Fruit fly (Drosophila melanogaster) whole organism, embryonic: ENCODE results near the gene RpL23A.

Source experiments
- Blimp-1 ChIP-seq: fragments of 200-800 bp; sonication (Bioruptor generic); optimal IDR thresholded peaks from 3 replicates; lab custom pipeline; 2018; ENCODE audit warnings: missing biosample characterization, missing genetic modification characterization, mild to moderate bottlenecking, moderate library complexity, missing genetic modification reagents
- CG10366 ChIP-seq: fragments of 200-800 bp; sonication (Bioruptor generic); IDR thresholded peaks from 2 replicates; pipeline ENCODE4 v1.3.6; 2022; ENCODE audit warnings: missing biosample characterization, missing genetic modification characterization
- CG12104 ChIP-seq: fragments of 200-800 bp; sonication (Bioruptor generic); optimal IDR thresholded peaks from 3 replicates; lab custom pipeline; 2016; ENCODE audit warnings: missing biosample characterization, missing genetic modification characterization
- CG13424 ChIP-seq: fragments of 200-800 bp; sonication (Bioruptor generic); optimal IDR thresholded peaks from 2 replicates; lab custom pipeline; 2019; ENCODE audit warnings: missing biosample characterization, mild to moderate bottlenecking, missing genetic modification characterization, moderate library complexity
- CG15479 ChIP-seq: fragments of 200-800 bp; sonication (Bioruptor generic); optimal IDR thresholded peaks from 3 replicates; lab custom pipeline; 2019; ENCODE audit warnings: missing biosample characterization, mild to moderate bottlenecking, missing genetic modification characterization, moderate library complexity
- CG16779 ChIP-seq: fragments of 200-800 bp; sonication (Bioruptor generic); IDR thresholded peaks from 2 replicates; pipeline ENCODE4 v1.3.6; 2022; ENCODE audit warnings: missing biosample characterization, missing genetic modification characterization
- CG17568 ChIP-seq: fragments of 200-800 bp; sonication (Bioruptor generic); optimal IDR thresholded peaks from 2 replicates; lab custom pipeline; 2018; ENCODE audit warnings: missing biosample characterization, mild to moderate bottlenecking, missing genetic modification characterization, moderate library complexity
- CG18476 ChIP-seq: fragments of 200-800 bp; sonication (Bioruptor generic); optimal IDR thresholded peaks from 2 replicates; lab custom pipeline; 2016; ENCODE audit warnings: missing biosample characterization, mild to moderate bottlenecking, missing genetic modification characterization
- CG2678 ChIP-seq: fragments of 200-800 bp; sonication (Bioruptor generic); optimal IDR thresholded peaks from 3 replicates; lab custom pipeline; 2019; ENCODE audit warnings: missing biosample characterization, mild to moderate bottlenecking, missing genetic modification characterization, moderate library complexity
- CG3065 ChIP-seq: fragments of 200-800 bp; sonication (Bioruptor generic); optimal IDR thresholded peaks from 2 replicates; lab custom pipeline; 2016; ENCODE audit warnings: missing biosample characterization, missing genetic modification characterization
- CG32767 ChIP-seq: fragments of 200-800 bp; sonication (Bioruptor generic); IDR thresholded peaks from 2 replicates; pipeline ENCODE4 v1.3.6; 2022; ENCODE audit warnings: missing biosample characterization, missing genetic modification characterization
- CG34376 ChIP-seq: fragments of 200-800 bp; sonication (Bioruptor generic); optimal IDR thresholded peaks from 2 replicates; lab custom pipeline; 2018; ENCODE audit warnings: missing biosample characterization, mild to moderate bottlenecking, missing genetic modification characterization
- CG3847 ChIP-seq: fragments of 200-800 bp; sonication (Bioruptor generic); IDR thresholded peaks from 2 replicates; pipeline ENCODE4 v1.3.6; 2022; ENCODE audit warnings: missing biosample characterization, missing genetic modification characterization
- CG5245 ChIP-seq: fragments of 200-800 bp; sonication (Bioruptor generic); optimal IDR thresholded peaks from 3 replicates; lab custom pipeline; 2016; ENCODE audit warnings: missing biosample characterization, missing genetic modification characterization
- CG7839 ChIP-seq: fragments of 200-800 bp; sonication (Bioruptor generic); optimal IDR thresholded peaks from 3 replicates; lab custom pipeline; 2018; ENCODE audit warnings: missing biosample characterization, mild to moderate bottlenecking, missing genetic modification characterization, moderate library complexity
- CG8089 ChIP-seq: fragments of 200-800 bp; sonication (Bioruptor generic); optimal IDR thresholded peaks from 3 replicates; lab custom pipeline; 2016; ENCODE audit warnings: missing biosample characterization, missing genetic modification characterization
- CG9609 ChIP-seq: fragments of 200-800 bp; sonication (Bioruptor generic); optimal IDR thresholded peaks from 3 replicates; lab custom pipeline; 2016; ENCODE audit warnings: missing biosample characterization, missing genetic modification characterization
- Deaf1 ChIP-seq: fragments of 200-800 bp; optimal IDR thresholded peaks from 3 replicates; lab custom pipeline; 2019; ENCODE audit warnings: missing biosample characterization, mild to moderate bottlenecking, missing genetic modification characterization, moderate library complexity
- Doc2 ChIP-seq: fragments of 200-800 bp; sonication (Bioruptor generic); IDR thresholded peaks from 2 replicates; pipeline ENCODE4 v1.3.6; 2022; ENCODE audit warnings: missing biosample characterization, missing genetic modification characterization
- H15 ChIP-seq: fragments of 200-800 bp; sonication (Bioruptor generic); IDR thresholded peaks from 3 replicates; pipeline ENCODE4 v1.3.6; 2022; ENCODE audit warnings: missing biosample characterization, missing genetic modification characterization
- Hey ChIP-seq: fragments of 200-800 bp; sonication (Bioruptor generic); optimal IDR thresholded peaks from 3 replicates; lab custom pipeline; 2018; ENCODE audit warnings: missing biosample characterization, mild to moderate bottlenecking, missing genetic modification characterization
- Med ChIP-seq: fragments of 200-800 bp; sonication (Bioruptor generic); peaks from one replicate; lab custom pipeline; 2016; ENCODE audit warnings: missing biosample characterization, missing genetic modification characterization, mild to moderate bottlenecking, inconsistent platforms, moderate library complexity
- NFAT ChIP-seq: fragments of 200-800 bp; sonication (Bioruptor generic); IDR thresholded peaks from 2 replicates; pipeline ENCODE4 v1.3.6; 2022; ENCODE audit warnings: missing biosample characterization, missing genetic modification characterization
- Oaz ChIP-seq: fragments of 200-800 bp; sonication (Bioruptor generic); IDR thresholded peaks from 2 replicates; pipeline ENCODE4 v1.3.6; 2022; ENCODE audit warnings: missing biosample characterization, missing genetic modification characterization
- Rx ChIP-seq: fragments of 200-800 bp; sonication (Bioruptor generic); IDR thresholded peaks from 2 replicates; pipeline ENCODE4 v1.3.6; 2022; ENCODE audit warnings: missing biosample characterization, missing genetic modification characterization
- Taf1 ChIP-seq: fragments of 200-800 bp; sonication (Bioruptor generic); IDR thresholded peaks from 2 replicates; pipeline ENCODE4 v1.3.6; 2022; ENCODE audit warnings: missing biosample characterization, missing genetic modification characterization
- Vsx1 ChIP-seq: fragments of 200-800 bp; sonication (Bioruptor generic); optimal IDR thresholded peaks from 2 replicates; lab custom pipeline; 2017; ENCODE audit warnings: missing biosample characterization, mild to moderate bottlenecking, missing genetic modification characterization, missing genetic modification reagents
- amos ChIP-seq: fragments of 200-800 bp; sonication (Bioruptor generic); IDR thresholded peaks from 2 replicates; pipeline ENCODE4 v1.3.6; 2022; ENCODE audit warnings: missing biosample characterization, missing genetic modification characterization; ENCODE audit not compliant: partially characterized antibody
- bbx ChIP-seq: fragments of 200-800 bp; sonication (Bioruptor generic); IDR thresholded peaks from 2 replicates; pipeline ENCODE4 v1.3.6; 2022; ENCODE audit warnings: missing biosample characterization, missing genetic modification characterization; ENCODE audit not compliant: partially characterized antibody
- bowl ChIP-seq: fragments of 200-800 bp; sonication (Bioruptor generic); IDR thresholded peaks from 2 replicates; pipeline ENCODE4 v1.3.6; 2022; ENCODE audit warnings: missing biosample characterization, missing genetic modification characterization
- crp ChIP-seq, 2 experiments: fragments of 200-800 bp; sonication (Bioruptor generic); optimal IDR thresholded peaks; 2 replicates in 1 of 2; 3 replicates in 1 of 2; lab custom pipeline; 2017; ENCODE audit warnings: missing biosample characterization in 2 of 2, missing genetic modification characterization in 2 of 2, mild to moderate bottlenecking in 1 of 2, moderate library complexity in 1 of 2
- dmrt99B ChIP-seq: fragments of 200-800 bp; sonication (Bioruptor generic); optimal IDR thresholded peaks from 2 replicates; lab custom pipeline; 2018; ENCODE audit warnings: missing biosample characterization, mild to moderate bottlenecking, missing genetic modification characterization, moderate library complexity
- dysf ChIP-seq: fragments of 200-800 bp; sonication (Bioruptor generic); IDR thresholded peaks from 3 replicates; pipeline ENCODE4 v1.3.6; 2022; ENCODE audit warnings: missing biosample characterization, missing genetic modification characterization
- en ChIP-seq: fragments of 200-800 bp; sonication (Bioruptor generic); optimal IDR thresholded peaks from 2 replicates; lab custom pipeline; 2016; ENCODE audit warnings: missing biosample characterization, missing genetic modification characterization
- gce ChIP-seq: fragments of 200-800 bp; sonication (Bioruptor generic); IDR thresholded peaks from 3 replicates; pipeline ENCODE4 v1.3.6; 2022; ENCODE audit warnings: missing biosample characterization, missing genetic modification characterization
- grau ChIP-seq: fragments of 200-800 bp; optimal IDR thresholded peaks from 3 replicates; lab custom pipeline; 2019; ENCODE audit warnings: missing biosample characterization, mild to moderate bottlenecking, missing genetic modification characterization, moderate library complexity
- insv ChIP-seq, 2 experiments: fragments of 200-800 bp; sonication (Bioruptor generic); optimal IDR thresholded peaks; 3 replicates each; lab custom pipeline; 2016 to 2018; ENCODE audit warnings: missing biosample characterization in 2 of 2, missing genetic modification characterization in 2 of 2
- kay ChIP-seq: fragments of 200-800 bp; sonication (Bioruptor generic); optimal IDR thresholded peaks from 2 replicates; lab custom pipeline; 2016; ENCODE audit warnings: missing biosample characterization, missing genetic modification characterization
- luna ChIP-seq: fragments of 200-800 bp; sonication (Bioruptor generic); optimal IDR thresholded peaks from 2 replicates; lab custom pipeline; 2016; ENCODE audit warnings: missing biosample characterization, missing genetic modification characterization
- mld ChIP-seq: fragments of 200-800 bp; sonication (Bioruptor generic); IDR thresholded peaks from 3 replicates; pipeline ENCODE4 v1.3.6; 2022; ENCODE audit warnings: missing biosample characterization, missing genetic modification characterization; ENCODE audit not compliant: partially characterized antibody
- nerfin-2 ChIP-seq: fragments of 200-800 bp; sonication (Bioruptor generic); IDR thresholded peaks from 2 replicates; pipeline ENCODE4 v1.3.6; 2022; ENCODE audit warnings: missing biosample characterization, missing genetic modification characterization; ENCODE audit not compliant: partially characterized antibody
- pnt ChIP-seq: fragments of 200-800 bp; sonication (Bioruptor generic); optimal IDR thresholded peaks from 3 replicates; lab custom pipeline; 2016; ENCODE audit warnings: missing biosample characterization, missing genetic modification characterization
- pum ChIP-seq: fragments of 200-800 bp; sonication (Bioruptor generic); optimal IDR thresholded peaks from 2 replicates; lab custom pipeline; 2016; ENCODE audit warnings: missing biosample characterization, missing genetic modification characterization
- scrt ChIP-seq: fragments of 200-800 bp; sonication (Bioruptor generic); optimal IDR thresholded peaks from 2 replicates; lab custom pipeline; 2018; ENCODE audit warnings: missing biosample characterization, mild to moderate bottlenecking, missing genetic modification characterization, moderate library complexity
- sens ChIP-seq: fragments of 200-800 bp; sonication (Bioruptor generic); peaks from one replicate; lab custom pipeline; 2016; ENCODE audit warnings: missing biosample characterization, missing genetic modification characterization
- seq ChIP-seq: fragments of 200-800 bp; sonication (Bioruptor generic); IDR thresholded peaks from 2 replicates; pipeline ENCODE4 v1.3.6; 2022; ENCODE audit warnings: missing biosample characterization, missing genetic modification characterization
- sisA ChIP-seq: fragments of 200-800 bp; sonication (Bioruptor generic); IDR thresholded peaks from 2 replicates; pipeline ENCODE4 v1.3.6; 2022; ENCODE audit warnings: missing biosample characterization, missing genetic modification characterization
- sob ChIP-seq: fragments of 200-800 bp; sonication (Bioruptor generic); IDR thresholded peaks from 2 replicates; pipeline ENCODE4 v1.3.6; 2022; ENCODE audit warnings: missing biosample characterization, missing genetic modification characterization
- tgo ChIP-seq: fragments of 200-800 bp; sonication (Bioruptor generic); IDR thresholded peaks from 3 replicates; pipeline ENCODE4 v1.3.6; 2022; ENCODE audit warnings: missing biosample characterization, missing genetic modification characterization
- unpg ChIP-seq: fragments of 200-800 bp; sonication (Bioruptor generic); optimal IDR thresholded peaks from 3 replicates; lab custom pipeline; 2018; ENCODE audit warnings: missing biosample characterization, mild to moderate bottlenecking, missing genetic modification characterization, moderate library complexity
- z ChIP-seq: fragments of 200-800 bp; sonication (Bioruptor generic); IDR thresholded peaks from 3 replicates; pipeline ENCODE4 v1.3.6; 2022; ENCODE audit warnings: missing biosample characterization, missing genetic modification characterization

The RpL23A gene

dm6 chr3L:1648690-1649355 lies 19.6 kb downstream of the RpL23A start, which contains the start of gene CG13920 (continued):
- TF ChIP-seq scrt (peak; percentile 4), CG32767 (GFP tag; lab: Robert Waterston, UW) (0 out of 2 replicates have a peak, but pooled peaks have one; percentile 29), unpg (GFP tag; lab: Kevin White, UChicago) (no peak), Deaf1 (tag; lab: Kevin White, UChicago) (peak; percentile 91), seq (GFP tag; lab: Robert Waterston, UW) (peak; percentile 85), sens (GFP tag; lab: Kevin White, UChicago) (no peak), Taf1 (GFP tag; lab: Robert Waterston, UW) (no peak), kay (GFP tag; lab: Kevin White, UChicago) (no peak), grau (tag; lab: Kevin White, UChicago) (no peak), CG15479 (GFP tag; lab: Kevin White, UChicago) (no peak), CG7839 (tag; lab: Kevin White, UChicago) (no peak), sob (GFP tag; lab: Robert Waterston, UW) (no peak), CG8089 (GFP tag; lab: Kevin White, UChicago) (no peak), tgo (GFP tag; lab: Robert Waterston, UW) (no peak), NFAT (GFP tag; lab: Robert Waterston, UW) (0 out of 2 replicates have a peak, but pooled peaks have one; percentile 2), crp (GFP tag; optimal IDR thresholded peaks at IDR 0.05; lab: Kevin White, UChicago) (no peak), CG18476 (GFP tag; lab: Kevin White, UChicago) (no peak), sisA (GFP tag; lab: Robert Waterston, UW) (no peak), Doc2 (GFP tag; lab: Robert Waterston, UW) (no peak), gce (GFP tag; lab: Robert Waterston, UW) (no peak), Hey (no peak), pnt (GFP tag; lab: Kevin White, UChicago) (no peak), CG34376 (GFP tag; lab: Kevin White, UChicago) (no peak), CG16779 (GFP tag; lab: Robert Waterston, UW) (no peak), CG3847 (GFP tag; lab: Robert Waterston, UW) (no peak), CG2678 (tag; lab: Kevin White, UChicago) (no peak), CG9609 (GFP tag; lab: Kevin White, UChicago) (no peak), nerfin-2 (GFP tag; lab: Robert Waterston, UW) (no peak), bbx (GFP tag; lab: Robert Waterston, UW) (peak; percentile 21; the same call in 1 of the 2 replicates), bowl (no peak), CG17568 (GFP tag; lab: Kevin White, UChicago) (no peak), Vsx1 (GFP tag; lab: Kevin White, UChicago) (no peak), pum (GFP tag; lab: Kevin White, UChicago) (no peak), Oaz (GFP tag; lab: Robert Waterston, UW) (no peak), insv (GFP tag; optimal IDR thresholded peaks at IDR 0.05; lab: Kevin White, UChicago) (no peak), amos (GFP tag; lab: Robert Waterston, UW) (no peak; the same call in 1 of the 2 replicates), dysf (no peak), CG3065 (GFP tag; lab: Kevin White, UChicago) (no peak), luna (GFP tag; lab: Kevin White, UChicago) (no peak), CG12104 (GFP tag; lab: Kevin White, UChicago) (no peak), dmrt99B (tag; lab: Kevin White, UChicago) (no peak), Med (GFP tag; lab: Kevin White, UChicago) (peak; percentile 59), z (GFP tag; lab: Robert Waterston, UW) (0 out of 3 replicates have a peak, but pooled peaks have one; percentile 46), CG5245 (GFP tag; lab: Kevin White, UChicago) (no peak), H15 (GFP tag; lab: Robert Waterston, UW) (no peak), Rx (GFP tag; lab: Robert Waterston, UW) (no peak), Blimp-1 (GFP tag; lab: Kevin White, UChicago) (no peak), CG13424 (no peak), CG10366 (GFP tag; lab: Robert Waterston, UW) (no peak), mld (GFP tag; lab: Robert Waterston, UW) (no peak), en (no peak)
